Worm (Caenorhabditis elegans) whole organism, late embryonic: ENCODE results near the gene H43I07.4.

Source experiments
- C08G9.2 ChIP-seq: sonication (generic microtip); optimal IDR thresholded peaks from 2 replicates; lab custom pipeline; 2016; ENCODE audit warnings: mild to moderate bottlenecking, missing genetic modification characterization, moderate library complexity, missing compliant biosample characterization
- Y22D7AL.16 ChIP-seq: sonication (generic microtip); optimal IDR thresholded peaks from 2 replicates; lab custom pipeline; 2016; ENCODE audit warnings: missing genetic modification characterization, missing compliant biosample characterization
- ama-1 ChIP-seq: fragments of 150-350 bp; optimal IDR thresholded peaks from 2 replicates; lab custom pipeline; 2014
- ceh-14 ChIP-seq: sonication (generic microtip); optimal IDR thresholded peaks from 2 replicates; lab custom pipeline; 2016; ENCODE audit warnings: missing genotype, missing genetic modification characterization, missing compliant biosample characterization
- ceh-19 ChIP-seq: fragments of 200-800 bp; sonication (Bioruptor generic); optimal IDR thresholded peaks from 2 replicates; lab custom pipeline; 2018; ENCODE audit warnings: mild to moderate bottlenecking, missing genetic modification characterization, missing compliant biosample characterization
- ceh-2 ChIP-seq: sonication (generic microtip); optimal IDR thresholded peaks from 2 replicates; lab custom pipeline; 2016; ENCODE audit warnings: missing genotype, missing genetic modification characterization, missing compliant biosample characterization
- ceh-22 ChIP-seq: sonication (generic microtip); optimal IDR thresholded peaks from 2 replicates; lab custom pipeline; 2017; ENCODE audit warnings: missing biosample characterization, missing genetic modification characterization
- ceh-30 ChIP-seq: fragments of 150-350 bp; optimal IDR thresholded peaks from 2 replicates; lab custom pipeline; 2014; ENCODE audit warnings: missing biosample characterization, missing genetic modification characterization
- ceh-31 ChIP-seq: sonication (generic microtip); optimal IDR thresholded peaks from 2 replicates; lab custom pipeline; 2016; ENCODE audit warnings: missing genetic modification characterization, missing compliant biosample characterization
- ceh-45 ChIP-seq: fragments of 200-800 bp; sonication (Bioruptor generic); IDR thresholded peaks from 2 replicates; pipeline ENCODE4 v1.3.6; 2022; ENCODE audit warnings: missing genetic modification reagents, missing genetic modification characterization, missing compliant biosample characterization
- ceh-9 ChIP-seq: sonication (generic microtip); optimal IDR thresholded peaks from 2 replicates; lab custom pipeline; 2016; ENCODE audit warnings: mild to moderate bottlenecking, missing genetic modification characterization, inconsistent platforms, missing compliant biosample characterization
- che-1 ChIP-seq: sonication (generic microtip); optimal IDR thresholded peaks from 2 replicates; lab custom pipeline; 2016; ENCODE audit warnings: mild to moderate bottlenecking, missing genetic modification characterization, missing compliant biosample characterization
- dmd-4 ChIP-seq: sonication (generic microtip); optimal IDR thresholded peaks from 2 replicates; lab custom pipeline; 2016; ENCODE audit warnings: borderline replicate concordance, missing genetic modification characterization, missing compliant biosample characterization
- elt-2 ChIP-seq: sonication (generic microtip); optimal IDR thresholded peaks from 2 replicates; lab custom pipeline; 2016; ENCODE audit warnings: missing genetic modification reagents, missing genetic modification characterization, missing compliant biosample characterization
- elt-4 ChIP-seq: sonication (generic microtip); optimal IDR thresholded peaks from 2 replicates; lab custom pipeline; 2016; ENCODE audit warnings: missing genetic modification characterization, missing compliant biosample characterization
- eyg-1 ChIP-seq: sonication (generic microtip); optimal IDR thresholded peaks from 2 replicates; lab custom pipeline; 2016; ENCODE audit warnings: missing genotype, missing genetic modification characterization, missing compliant biosample characterization
- fax-1 ChIP-seq: sonication (generic microtip); optimal IDR thresholded peaks from 2 replicates; lab custom pipeline; 2016; ENCODE audit warnings: missing genotype, missing genetic modification characterization, missing compliant biosample characterization
- fkh-10 ChIP-seq: fragments of 150-350 bp; optimal IDR thresholded peaks from 2 replicates; lab custom pipeline; 2014; ENCODE audit warnings: missing biosample characterization, missing genetic modification reagents, missing genetic modification characterization
- fkh-6 ChIP-seq: sonication (generic microtip); optimal IDR thresholded peaks from 2 replicates; lab custom pipeline; 2016; ENCODE audit warnings: missing genetic modification characterization, missing compliant biosample characterization
- hlh-13 ChIP-seq: fragments of 200-800 bp; sonication (Bioruptor generic); optimal IDR thresholded peaks from 2 replicates; lab custom pipeline; 2018; ENCODE audit warnings: mild to moderate bottlenecking, missing genetic modification characterization, missing compliant biosample characterization
- lim-6 ChIP-seq: sonication (generic microtip); optimal IDR thresholded peaks from 2 replicates; lab custom pipeline; 2016; ENCODE audit warnings: missing genetic modification characterization, missing compliant biosample characterization
- madf-2 ChIP-seq: sonication (generic microtip); optimal IDR thresholded peaks from 2 replicates; lab custom pipeline; 2017; ENCODE audit warnings: missing genetic modification characterization, missing compliant biosample characterization
- nhr-11 ChIP-seq: fragments of 150-350 bp; optimal IDR thresholded peaks from 2 replicates; lab custom pipeline; 2014; ENCODE audit warnings: missing biosample characterization, missing genetic modification characterization
- nhr-232 ChIP-seq: sonication (generic microtip); optimal IDR thresholded peaks from 2 replicates; lab custom pipeline; 2016; ENCODE audit warnings: missing genetic modification characterization, missing compliant biosample characterization
- npax-4 ChIP-seq: sonication (generic microtip); optimal IDR thresholded peaks from 2 replicates; lab custom pipeline; 2016; ENCODE audit warnings: missing genetic modification characterization, missing compliant biosample characterization
- odd-2 ChIP-seq: sonication (generic microtip); optimal IDR thresholded peaks from 2 replicates; lab custom pipeline; 2017; ENCODE audit warnings: antibody characterized with exemption, mild to moderate bottlenecking, missing genetic modification characterization, missing compliant biosample characterization
- pag-3 ChIP-seq: sonication (generic microtip); optimal IDR thresholded peaks from 2 replicates; lab custom pipeline; 2016; ENCODE audit warnings: missing compliant biosample characterization, missing genetic modification characterization, borderline replicate concordance
- pat-9 ChIP-seq: fragments of 200-800 bp; sonication (Bioruptor generic); optimal IDR thresholded peaks from 2 replicates; lab custom pipeline; 2018; ENCODE audit warnings: mild to moderate bottlenecking, missing genetic modification characterization, moderate library complexity, missing compliant biosample characterization
- pha-2 ChIP-seq: sonication (generic microtip); optimal IDR thresholded peaks from 2 replicates; lab custom pipeline; 2017; ENCODE audit warnings: mild to moderate bottlenecking, missing genetic modification characterization, missing compliant biosample characterization
- pros-1 ChIP-seq: fragments of 150-350 bp; optimal IDR thresholded peaks from 2 replicates; lab custom pipeline; 2014; ENCODE audit warnings: missing biosample characterization, missing genetic modification reagents, missing genetic modification characterization
- sdc-2 ChIP-seq: sonication (generic microtip); optimal IDR thresholded peaks from 2 replicates; lab custom pipeline; 2016; ENCODE audit warnings: missing genotype, missing genetic modification characterization, missing compliant biosample characterization
- sox-2 ChIP-seq: fragments of 200-800 bp; sonication (Bioruptor generic); IDR thresholded peaks from 2 replicates; pipeline ENCODE4 v1.3.6; 2022; ENCODE audit warnings: missing genetic modification reagents, missing genetic modification characterization, missing compliant biosample characterization
- sox-4 ChIP-seq: sonication (generic microtip); optimal IDR thresholded peaks from 2 replicates; lab custom pipeline; 2017; ENCODE audit warnings: mild to moderate bottlenecking, missing genetic modification characterization, inconsistent platforms, missing compliant biosample characterization
- syd-9 ChIP-seq: sonication (generic microtip); optimal IDR thresholded peaks from 2 replicates; lab custom pipeline; 2016; ENCODE audit warnings: mild to moderate bottlenecking, missing genetic modification characterization, moderate library complexity, missing compliant biosample characterization
- tbx-2 ChIP-seq: sonication (generic microtip); optimal IDR thresholded peaks from 2 replicates; lab custom pipeline; 2016; ENCODE audit warnings: missing genetic modification characterization, missing compliant biosample characterization
- unc-3 ChIP-seq, 2 experiments: fragments of 200-800 bp in 1 of 2; sonication (Bioruptor generic) in 1 of 2; sonication (generic microtip) in 1 of 2; conservative IDR thresholded peaks in 1 of 2; optimal IDR thresholded peaks in 1 of 2; 2 replicates each; pipeline versions ENCODE4 v1.3.6 to Lab custom; 2016 to 2022; ENCODE audit warnings: missing compliant biosample characterization in 2 of 2, missing genetic modification characterization in 2 of 2, missing genetic modification reagents in 1 of 2
- unc-42 ChIP-seq: sonication (generic microtip); optimal IDR thresholded peaks from 2 replicates; lab custom pipeline; 2016; ENCODE audit warnings: missing genotype, missing genetic modification characterization, missing compliant biosample characterization
- unc-55 ChIP-seq: sonication (generic microtip); optimal IDR thresholded peaks from 2 replicates; lab custom pipeline; 2017; ENCODE audit warnings: missing biosample characterization, missing genetic modification reagents, missing genetic modification characterization
- zip-5 ChIP-seq: sonication (generic microtip); optimal IDR thresholded peaks from 2 replicates; lab custom pipeline; 2016; ENCODE audit warnings: missing genetic modification characterization, missing compliant biosample characterization
- ztf-16 ChIP-seq: sonication (generic microtip); optimal IDR thresholded peaks from 2 replicates; lab custom pipeline; 2017; ENCODE audit warnings: missing genetic modification characterization, missing compliant biosample characterization

H43I07.4 gene

DNA sequence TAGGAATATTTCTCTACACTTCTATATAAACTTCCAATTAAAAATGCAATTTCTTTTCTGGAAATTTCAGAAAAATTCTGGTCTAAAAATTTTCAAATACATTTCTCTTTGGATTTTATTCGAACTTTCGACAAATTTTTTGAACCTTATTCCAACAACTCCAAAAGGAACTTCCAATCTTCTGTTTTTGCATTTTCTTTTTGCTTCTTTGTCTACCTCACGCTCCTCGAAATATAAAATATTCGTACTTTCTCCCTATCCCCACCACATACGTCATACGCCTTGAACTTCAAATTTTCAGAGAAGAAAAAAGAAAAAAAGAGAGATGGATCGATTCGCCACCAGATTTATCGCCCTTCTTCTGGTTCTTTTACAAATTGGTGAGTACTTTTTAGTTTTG, 3.4 kb downstream of the H43I07.4 start, which contains the start of gene nlp-9:
TSS of gene nlp-9 (plus strand) at position 301 of the 400 bp plus-strand sequence.
- TF ChIP-seq fax-1 (tag; lab: Kevin White, UChicago): no peak
- no peak for TF ChIP-seq tbx-2 (tag; lab: Kevin White, UChicago)
- no peak for TF ChIP-seq ceh-2 (tag; lab: Kevin White, UChicago)
- TF ChIP-seq elt-4 (tag; lab: Kevin White, UChicago): no peak
- TF ChIP-seq ceh-30 (tag; lab: Kevin White, UChicago): no peak
- TF ChIP-seq odd-2 (tag; lab: Kevin White, UChicago): no peak
- no peak for TF ChIP-seq unc-42 (tag; lab: Kevin White, UChicago)
- no peak for TF ChIP-seq zip-5
- no peak for TF ChIP-seq eyg-1 (tag; lab: Kevin White, UChicago)
- TF ChIP-seq ceh-22 (tag; lab: Kevin White, UChicago): no peak
- no peak for TF ChIP-seq sox-4 (tag; lab: Kevin White, UChicago)
- no peak for TF ChIP-seq pag-3
- TF ChIP-seq npax-4 (tag; lab: Kevin White, UChicago): no peak
- no peak for TF ChIP-seq elt-2 (tag; lab: Kevin White, UChicago)
- TF ChIP-seq che-1 (tag; lab: Kevin White, UChicago): no peak
- no peak for TF ChIP-seq Y22D7AL.16
- no peak for TF ChIP-seq C08G9.2 (tag; lab: Kevin White, UChicago)
- TF ChIP-seq ceh-45: no peak
- no peak for TF ChIP-seq pros-1 (tag; lab: Kevin White, UChicago)
- TF ChIP-seq ceh-9: no peak

- no peak for TF ChIP-seq sox-2 (GFP tag; lab: Robert Waterston, UW)
- TF ChIP-seq dmd-4 (tag; lab: Kevin White, UChicago): no peak
- TF ChIP-seq, all 69 proteins: peak for 0
These were observed 20.2 kb downstream of the H43I07.4 start, which contains the start of gene nlp-13 for ce11 chrV:4236118-4236517. Gene nlp-13, plus strand, starts transcription at chrV:4236418.

DNA sequence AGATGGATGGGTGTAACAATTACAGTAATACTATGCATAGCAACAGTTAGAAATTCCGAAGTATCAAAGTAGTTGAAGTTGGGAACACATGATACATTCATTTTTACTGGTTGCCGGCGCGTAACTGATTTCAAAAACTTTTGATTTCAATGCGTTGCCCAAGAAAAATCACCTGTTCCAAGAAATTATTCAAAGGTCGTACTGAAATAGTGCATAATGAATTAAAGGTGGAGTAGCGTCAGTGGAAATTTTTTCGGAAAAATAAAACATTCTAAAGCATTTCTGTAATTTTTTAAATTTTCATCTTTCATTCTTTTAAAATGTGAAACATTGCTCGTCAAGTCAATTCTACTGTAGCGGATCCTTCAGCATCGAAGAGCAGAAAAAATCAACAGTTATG, 24.3 kb downstream of the H43I07.4 start, which contains the start of gene srh-204:
TSS of gene srh-204 (minus strand) at position 101 of the 400 bp plus-strand sequence.
- TF ChIP-seq pag-3 (no peak), pha-2 (tag; lab: Kevin White, UChicago) (no peak), elt-2 (tag; lab: Kevin White, UChicago) (no peak), ama-1 (no peak), fkh-6 (tag; lab: Kevin White, UChicago) (no peak), odd-2 (tag; lab: Kevin White, UChicago) (no peak), ceh-19 (GFP tag; lab: Kevin White, UChicago) (no peak), ceh-31 (tag; lab: Kevin White, UChicago) (no peak), dmd-4 (tag; lab: Kevin White, UChicago) (no peak), ceh-22 (tag; lab: Kevin White, UChicago) (no peak), zip-5 (no peak)
- TF ChIP-seq, all 69 proteins: peak for 0

ce11 chrV:4241555-4241954, 25.6 kb downstream of the H43I07.4 start:
- TF ChIP-seq unc-42 (tag; lab: Kevin White, UChicago) (no peak), npax-4 (tag; lab: Kevin White, UChicago) (no peak), syd-9 (tag; lab: Kevin White, UChicago) (no peak)

ce11 chrV:4242431-4242830, 26.5 kb downstream of the H43I07.4 start, which contains the start of gene srt-12:
Gene srt-12, minus strand, starts transcription at chrV:4242531.
- TF ChIP-seq ztf-16 (tag; lab: Kevin White, UChicago) (no peak), hlh-13 (GFP tag; lab: Kevin White, UChicago) (no peak), tbx-2 (tag; lab: Kevin White, UChicago) (no peak), madf-2 (no peak), nhr-232 (tag; lab: Kevin White, UChicago) (no peak), ceh-9 (no peak)
- TF ChIP-seq, all 69 proteins: peak for 0

DNA sequence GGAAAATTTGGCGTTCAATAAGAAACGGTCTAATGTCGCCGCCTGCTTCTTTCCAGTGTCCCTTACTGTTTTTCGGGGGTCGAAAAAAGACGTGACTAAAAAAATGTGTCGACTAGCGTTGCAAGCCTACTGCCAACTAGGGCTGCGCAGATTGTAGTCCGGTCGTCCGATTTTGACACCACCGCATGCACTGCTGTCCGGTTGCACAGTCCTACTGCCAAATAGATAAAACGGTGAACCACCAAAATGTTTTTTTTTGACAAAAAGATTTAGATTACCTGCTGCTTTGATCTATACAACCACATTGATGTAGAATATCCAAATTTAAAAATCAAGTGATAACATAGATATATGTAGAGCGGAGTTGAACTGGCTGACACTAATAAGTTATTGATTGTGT, 32.4 kb downstream of the H43I07.4 start:
- TF ChIP-seq dmd-4 (tag; lab: Kevin White, UChicago) (no peak), ceh-2 (tag; lab: Kevin White, UChicago) (no peak), elt-2 (tag; lab: Kevin White, UChicago) (no peak), elt-4 (tag; lab: Kevin White, UChicago) (no peak), npax-4 (tag; lab: Kevin White, UChicago) (no peak), ceh-9 (no peak), ceh-22 (tag; lab: Kevin White, UChicago) (no peak), sdc-2 (tag; lab: Kevin White, UChicago) (no peak), nhr-11 (tag; lab: Kevin White, UChicago) (no peak), unc-55 (GFP tag; lab: Kevin White, UChicago) (no peak), madf-2 (no peak), hlh-13 (GFP tag; lab: Kevin White, UChicago) (no peak), pat-9 (tag; lab: Kevin White, UChicago) (no peak), ceh-14 (tag; lab: Kevin White, UChicago) (no peak), fkh-6 (tag; lab: Kevin White, UChicago) (no peak), unc-3 (GFP tag; conservative IDR thresholded peaks at IDR 0.05; lab: Robert Waterston, UW) (no peak), unc-3 (tag; optimal IDR thresholded peaks at IDR 0.05; lab: Kevin White, UChicago) (no peak), unc-42 (tag; lab: Kevin White, UChicago) (no peak), lim-6 (no peak), fkh-10 (GFP tag; lab: Kevin White, UChicago) (no peak)
